Worm (Caenorhabditis elegans) whole organism, early embryonic: ENCODE data around the gene ZK643.5.

Experiments
- B0310.2 ChIP-seq: sonication (generic microtip); optimal IDR thresholded peaks from 2 replicates; lab custom pipeline; 2016; ENCODE audit warnings: mild to moderate bottlenecking, missing genetic modification characterization, missing compliant biosample characterization
- F13C5.2 ChIP-seq: sonication (generic microtip); optimal IDR thresholded peaks from 2 replicates; lab custom pipeline; 2017; ENCODE audit warnings: mild to moderate bottlenecking, missing genetic modification characterization, inconsistent platforms, missing compliant biosample characterization
- aly-1 ChIP-seq: sonication (generic microtip); optimal IDR thresholded peaks from 2 replicates; lab custom pipeline; 2016; ENCODE audit warnings: missing genetic modification characterization, missing compliant biosample characterization
- ama-1 ChIP-seq: fragments of 150-350 bp; optimal IDR thresholded peaks from 2 replicates; lab custom pipeline; 2014
- ceh-13 ChIP-seq: fragments of 200-800 bp; sonication (Bioruptor generic); optimal IDR thresholded peaks from 2 replicates; lab custom pipeline; 2018; ENCODE audit warnings: mild to moderate bottlenecking, missing genetic modification characterization, missing compliant biosample characterization
- ceh-36 ChIP-seq: sonication (generic microtip); optimal IDR thresholded peaks from 2 replicates; lab custom pipeline; 2016; ENCODE audit warnings: missing genetic modification characterization, inconsistent platforms, missing compliant biosample characterization
- ets-7 ChIP-seq: sonication (generic microtip); optimal IDR thresholded peaks from 2 replicates; lab custom pipeline; 2016; ENCODE audit warnings: missing genotype, missing genetic modification characterization, missing compliant biosample characterization
- flt-1 ChIP-seq: fragments of 200-800 bp; sonication (Bioruptor generic); IDR thresholded peaks from 2 replicates; pipeline ENCODE4 v1.3.6; 2022; ENCODE audit warnings: missing genetic modification characterization, missing compliant biosample characterization
- hmbx-1 ChIP-seq: sonication (generic microtip); optimal IDR thresholded peaks from 2 replicates; lab custom pipeline; 2016; ENCODE audit warnings: mild to moderate bottlenecking, missing genetic modification characterization, missing compliant biosample characterization
- hmg-4 ChIP-seq: fragments of 200-800 bp; sonication (Bioruptor generic); optimal IDR thresholded peaks from 2 replicates; lab custom pipeline; 2018; ENCODE audit warnings: mild to moderate bottlenecking, missing genetic modification characterization, missing compliant biosample characterization
- hnd-1 ChIP-seq: sonication (generic microtip); optimal IDR thresholded peaks from 2 replicates; lab custom pipeline; 2016; ENCODE audit warnings: missing genetic modification characterization, missing compliant biosample characterization
- pes-1 ChIP-seq: fragments of 200-800 bp; sonication (Bioruptor generic); IDR thresholded peaks from 2 replicates; pipeline ENCODE4 v1.3.6; 2022; ENCODE audit warnings: missing genetic modification reagents, missing genetic modification characterization, missing compliant biosample characterization
- scrt-1 ChIP-seq: fragments of 200-800 bp; sonication (Bioruptor generic); IDR thresholded peaks from 2 replicates; pipeline ENCODE4 v1.3.6; 2022; ENCODE audit warnings: missing genetic modification characterization, missing compliant biosample characterization
- sea-1 ChIP-seq: fragments of 200-800 bp; sonication (Bioruptor generic); conservative IDR thresholded peaks from 2 replicates; pipeline ENCODE4 v1.3.6; 2022; ENCODE audit warnings: missing genetic modification characterization, missing compliant biosample characterization
- tbx-11 ChIP-seq: fragments of 200-800 bp; sonication (Bioruptor generic); IDR thresholded peaks from 2 replicates; pipeline ENCODE4 v1.3.6; 2022; ENCODE audit warnings: missing genetic modification characterization, missing compliant biosample characterization
- tbx-37 ChIP-seq: fragments of 200-800 bp; sonication (Bioruptor generic); conservative IDR thresholded peaks from 2 replicates; pipeline ENCODE4 v1.3.6; 2022; ENCODE audit warnings: missing genetic modification reagents, missing genetic modification characterization, missing compliant biosample characterization
- tra-4 ChIP-seq: sonication (generic microtip); optimal IDR thresholded peaks from 2 replicates; lab custom pipeline; 2017; ENCODE audit warnings: missing genetic modification characterization, missing compliant biosample characterization

ZK643.5 gene

DNA sequence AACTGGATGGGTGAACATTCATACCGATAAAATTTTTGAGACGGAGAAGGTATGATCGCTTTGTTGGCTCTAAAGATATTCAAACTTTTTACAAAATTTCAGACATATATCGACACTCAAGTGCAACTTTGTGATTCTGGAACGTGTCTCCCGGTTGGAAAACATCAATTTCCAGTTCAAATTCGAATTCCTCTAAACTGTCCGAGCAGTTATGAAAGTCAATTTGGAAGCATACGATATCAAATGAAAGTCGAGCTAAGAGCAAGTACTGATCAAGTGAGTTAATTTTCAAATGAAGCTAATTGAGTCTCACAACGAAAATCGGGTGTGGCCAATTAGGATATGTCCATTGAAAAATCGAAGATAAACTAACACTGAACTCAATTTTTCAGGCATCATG lies 21.6 kb downstream of the ZK643.5 start:
- TF ChIP-seq aly-1 (tag; lab: Kevin White, UChicago) = no peak
- no peak for TF ChIP-seq F13C5.2
- TF ChIP-seq ama-1 = no peak

ce11 chrIII:8933696-8934095 lies 22.3 kb downstream of the ZK643.5 start:
- no peak for TF ChIP-seq ceh-13 (GFP tag; lab: Kevin White, UChicago)
- no peak for TF ChIP-seq hnd-1 (tag; lab: Kevin White, UChicago)
- no peak for TF ChIP-seq hmbx-1
- no peak for TF ChIP-seq sea-1 (GFP tag; lab: Robert Waterston, UW)
- TF ChIP-seq flt-1 (GFP tag; lab: Robert Waterston, UW) = no peak
- TF ChIP-seq ceh-36 (tag; lab: Kevin White, UChicago) = no peak
- TF ChIP-seq B0310.2 (tag; lab: Kevin White, UChicago) = no peak
- no peak for TF ChIP-seq ets-7 (tag; lab: Kevin White, UChicago)
- TF ChIP-seq hmg-4 = no peak
- no peak for TF ChIP-seq aly-1 (tag; lab: Kevin White, UChicago)
- TF ChIP-seq tbx-37 = no peak
- TF ChIP-seq tbx-11 = no peak
- TF ChIP-seq F13C5.2 = no peak
- no peak for TF ChIP-seq scrt-1
- no peak for TF ChIP-seq tra-4 (tag; lab: Kevin White, UChicago)
- no peak for TF ChIP-seq pes-1 (GFP tag; lab: Robert Waterston, UW)
- no peak for TF ChIP-seq ama-1

ce11 chrIII:8929723-8930122 lies 26.3 kb downstream of the ZK643.5 start, which contains the start of gene arrd-15:
Gene arrd-15 (plus strand): TSS chrIII:8930023.
- TF ChIP-seq ceh-36 (tag; lab: Kevin White, UChicago) (no peak), pes-1 (GFP tag; lab: Robert Waterston, UW) (no peak), ama-1 (no peak), ceh-13 (GFP tag; lab: Kevin White, UChicago) (no peak), tbx-37 (no peak), tbx-11 (no peak), aly-1 (tag; lab: Kevin White, UChicago) (no peak), ets-7 (tag; lab: Kevin White, UChicago) (no peak), hmg-4 (no peak), F13C5.2 (no peak), tra-4 (tag; lab: Kevin White, UChicago) (no peak), hmbx-1 (no peak), flt-1 (GFP tag; lab: Robert Waterston, UW) (no peak), B0310.2 (tag; lab: Kevin White, UChicago) (no peak), sea-1 (GFP tag; lab: Robert Waterston, UW) (no peak), hnd-1 (tag; lab: Kevin White, UChicago) (no peak), scrt-1 (no peak)

ce11 chrIII:8926512-8926911 lies 29.5 kb downstream of the ZK643.5 start:
- no peak for TF ChIP-seq tbx-37
- no peak for TF ChIP-seq hmbx-1
- TF ChIP-seq F13C5.2 = no peak
- no peak for TF ChIP-seq ama-1
- no peak for TF ChIP-seq pes-1 (GFP tag; lab: Robert Waterston, UW)
- TF ChIP-seq ceh-36 (tag; lab: Kevin White, UChicago) = no peak
- no peak for TF ChIP-seq tra-4 (tag; lab: Kevin White, UChicago)
- TF ChIP-seq scrt-1 = no peak
- TF ChIP-seq sea-1 (GFP tag; lab: Robert Waterston, UW) = no peak
- no peak for TF ChIP-seq flt-1 (GFP tag; lab: Robert Waterston, UW)
- no peak for TF ChIP-seq tbx-11
- no peak for TF ChIP-seq ceh-13 (GFP tag; lab: Kevin White, UChicago)
- TF ChIP-seq ets-7 (tag; lab: Kevin White, UChicago) = no peak
- TF ChIP-seq aly-1 (tag; lab: Kevin White, UChicago) = no peak
- no peak for TF ChIP-seq hmg-4
- TF ChIP-seq B0310.2 (tag; lab: Kevin White, UChicago) = no peak
- TF ChIP-seq hnd-1 (tag; lab: Kevin White, UChicago) = no peak

- no peak for TF ChIP-seq tbx-11
- TF ChIP-seq ceh-13 (GFP tag; lab: Kevin White, UChicago) = no peak
- no peak for TF ChIP-seq scrt-1
- no peak for TF ChIP-seq ceh-36 (tag; lab: Kevin White, UChicago)
- no peak for TF ChIP-seq flt-1 (GFP tag; lab: Robert Waterston, UW)
- TF ChIP-seq pes-1 (GFP tag; lab: Robert Waterston, UW) = no peak
- no peak for TF ChIP-seq hnd-1 (tag; lab: Kevin White, UChicago)
- no peak for TF ChIP-seq B0310.2 (tag; lab: Kevin White, UChicago)
- no peak for TF ChIP-seq hmg-4
- no peak for TF ChIP-seq tra-4 (tag; lab: Kevin White, UChicago)
- no peak for TF ChIP-seq ets-7 (tag; lab: Kevin White, UChicago)
These were observed 30.5 kb downstream of the ZK643.5 start for ce11 chrIII:8925539-8925938.

DNA sequence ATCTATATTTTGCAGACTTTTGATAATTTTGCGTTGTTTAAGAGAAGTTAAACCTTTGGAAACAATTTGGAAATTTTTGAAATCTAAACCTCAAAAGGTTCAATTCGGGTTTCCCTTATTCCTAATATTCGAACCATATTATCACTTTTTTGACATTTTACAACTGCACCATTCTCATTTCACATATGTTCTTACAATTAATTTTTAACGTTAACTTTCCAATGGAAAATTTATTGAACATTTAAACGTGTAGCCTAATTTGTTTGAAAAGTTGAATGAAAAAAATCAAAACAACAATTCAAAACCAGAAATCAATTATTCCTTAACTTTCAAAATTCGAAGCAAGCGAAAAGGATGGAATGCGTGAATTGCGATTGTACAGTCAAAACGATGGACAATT lies 32.1 kb downstream of the ZK643.5 start, which contains the start of gene ZK637.12:
ZK637.12 (plus strand) TSS at position 301 of the 400 bp plus-strand sequence.
- TF ChIP-seq B0310.2 (tag; lab: Kevin White, UChicago) (no peak), tbx-37 (no peak), ama-1 (no peak), ets-7 (tag; lab: Kevin White, UChicago) (no peak), flt-1 (GFP tag; lab: Robert Waterston, UW) (no peak), sea-1 (GFP tag; lab: Robert Waterston, UW) (no peak), ceh-36 (tag; lab: Kevin White, UChicago) (no peak), tra-4 (tag; lab: Kevin White, UChicago) (no peak), hmbx-1 (no peak), pes-1 (GFP tag; lab: Robert Waterston, UW) (no peak), aly-1 (tag; lab: Kevin White, UChicago) (no peak), scrt-1 (no peak), F13C5.2 (no peak), tbx-11 (no peak), hnd-1 (tag; lab: Kevin White, UChicago) (no peak), hmg-4 (no peak), ceh-13 (GFP tag; lab: Kevin White, UChicago) (no peak)

- TF ChIP-seq ceh-13 (GFP tag; lab: Kevin White, UChicago) (no peak), tbx-11 (no peak)
These were observed 32.7 kb downstream of the ZK643.5 start, which contains the start of gene glb-1 for ce11 chrIII:8923240-8923734. Gene glb-1 (minus strand): TSS chrIII:8923290.
